Worm (Caenorhabditis elegans) whole organism, young adult: ENCODE results near the gene dep-1.

Experiments
- B0261.1 ChIP-seq: sonication (generic microtip); optimal IDR thresholded peaks from 2 replicates; lab custom pipeline; 2016; ENCODE audit warnings: mild to moderate bottlenecking, missing genetic modification characterization, moderate library complexity, missing compliant biosample characterization
- B0336.3 ChIP-seq: fragments of 200-800 bp; sonication (Bioruptor generic); IDR thresholded peaks from 2 replicates; pipeline ENCODE4 v1.3.6; 2022; ENCODE audit warnings: missing genetic modification characterization, missing compliant biosample characterization
- D2030.7 ChIP-seq: fragments of 200-800 bp; sonication (Bioruptor generic); IDR thresholded peaks from 2 replicates; pipeline ENCODE4 v1.3.6; 2022; ENCODE audit warnings: missing genetic modification reagents, missing genetic modification characterization, missing compliant biosample characterization
- F33H1.4 ChIP-seq: fragments of 200-800 bp; sonication (Bioruptor generic); IDR thresholded peaks from 2 replicates; pipeline ENCODE4 v1.3.6; 2022; ENCODE audit warnings: missing genetic modification reagents, missing genetic modification characterization, missing compliant biosample characterization
- F37B4.10 ChIP-seq: fragments of 200-800 bp; sonication (Bioruptor generic); IDR thresholded peaks from 2 replicates; pipeline ENCODE4 v1.3.6; 2022; ENCODE audit warnings: missing genetic modification characterization, missing compliant biosample characterization
- F49E8.2 ChIP-seq: sonication (generic microtip); optimal IDR thresholded peaks from 3 replicates; lab custom pipeline; 2017; ENCODE audit warnings: missing genetic modification characterization, mild to moderate bottlenecking, missing compliant biosample characterization, antibody characterized with exemption, moderate library complexity; ENCODE audit not compliant: insufficient read depth
- K12H6.12 ChIP-seq: fragments of 200-800 bp; sonication (Bioruptor generic); optimal IDR thresholded peaks from 2 replicates; lab custom pipeline; 2018; ENCODE audit warnings: mild to moderate bottlenecking, missing genetic modification characterization, missing compliant biosample characterization
- attf-3 ChIP-seq: fragments of 200-800 bp; sonication (Bioruptor generic); conservative IDR thresholded peaks from 2 replicates; pipeline ENCODE4 v1.3.6; 2022; ENCODE audit warnings: missing genetic modification reagents, missing genetic modification characterization, missing compliant biosample characterization
- attf-5 ChIP-seq: fragments of 200-800 bp; sonication (Bioruptor generic); optimal IDR thresholded peaks from 2 replicates; lab custom pipeline; 2018; ENCODE audit warnings: mild to moderate bottlenecking, missing genetic modification characterization, missing compliant biosample characterization
- bed-1 ChIP-seq: fragments of 200-800 bp; sonication (Bioruptor generic); IDR thresholded peaks from 2 replicates; pipeline ENCODE4 v1.3.6; 2022; ENCODE audit warnings: missing genetic modification reagents, missing genetic modification characterization, missing compliant biosample characterization
- cebp-1 ChIP-seq, 2 experiments: fragments of 200-800 bp in 1 of 2; sonication (Bioruptor generic) in 1 of 2; sonication (generic microtip) in 1 of 2; IDR thresholded peaks in 1 of 2; optimal IDR thresholded peaks in 1 of 2; 2 replicates each; pipeline versions ENCODE4 v1.3.6 to Lab custom; 2017 to 2022; ENCODE audit warnings: missing compliant biosample characterization in 2 of 2, missing genetic modification characterization in 2 of 2, mild to moderate bottlenecking in 1 of 2, missing genetic modification reagents in 1 of 2, moderate library complexity in 1 of 2
- ceh-100 ChIP-seq: fragments of 200-800 bp; sonication (Bioruptor generic); IDR thresholded peaks from 2 replicates; pipeline ENCODE4 v1.3.6; 2022; ENCODE audit warnings: missing genetic modification reagents, missing genetic modification characterization, missing compliant biosample characterization
- ceh-40 ChIP-seq: fragments of 200-800 bp; sonication (Bioruptor generic); IDR thresholded peaks from 2 replicates; pipeline ENCODE4 v1.3.6; 2022; ENCODE audit warnings: missing genetic modification characterization, missing compliant biosample characterization
- ceh-79 ChIP-seq: sonication (generic microtip); optimal IDR thresholded peaks from 2 replicates; lab custom pipeline; 2017; ENCODE audit warnings: mild to moderate bottlenecking, missing genetic modification characterization, missing compliant biosample characterization
- chd-7 ChIP-seq: sonication (generic microtip); optimal IDR thresholded peaks from 2 replicates; lab custom pipeline; 2016; ENCODE audit warnings: mild to moderate bottlenecking, missing genetic modification characterization, moderate library complexity, missing compliant biosample characterization
- dpl-1 ChIP-seq: fragments of 150-350 bp; optimal IDR thresholded peaks from 2 replicates; lab custom pipeline; 2014; ENCODE audit warnings: missing biosample characterization, missing genetic modification reagents, missing genetic modification characterization
- efl-1 ChIP-seq: fragments of 150-350 bp; optimal IDR thresholded peaks from 2 replicates; lab custom pipeline; 2014; ENCODE audit warnings: missing biosample characterization, missing genetic modification reagents, missing genetic modification characterization
- ekl-4 ChIP-seq: fragments of 200-800 bp; sonication (Bioruptor generic); IDR thresholded peaks from 2 replicates; pipeline ENCODE4 v1.3.6; 2022; ENCODE audit warnings: missing genetic modification reagents, missing genetic modification characterization, missing compliant biosample characterization
- ets-4 ChIP-seq: fragments of 200-800 bp; sonication (Bioruptor generic); optimal IDR thresholded peaks from 2 replicates; lab custom pipeline; 2018; ENCODE audit warnings: mild to moderate bottlenecking, missing genetic modification characterization, missing compliant biosample characterization
- gei-17 ChIP-seq: fragments of 200-800 bp; sonication (Bioruptor generic); optimal IDR thresholded peaks from 2 replicates; lab custom pipeline; 2018; ENCODE audit warnings: mild to moderate bottlenecking, missing genetic modification characterization, missing compliant biosample characterization
- him-1 ChIP-seq: sonication (generic microtip); optimal IDR thresholded peaks from 2 replicates; lab custom pipeline; 2016; ENCODE audit warnings: missing genotype, missing genetic modification reagents, missing genetic modification characterization, missing compliant biosample characterization
- hmg-20 ChIP-seq: fragments of 200-800 bp; sonication (Bioruptor generic); IDR thresholded peaks from 2 replicates; pipeline ENCODE4 v1.3.6; 2022; ENCODE audit warnings: missing genetic modification reagents, missing genetic modification characterization, missing compliant biosample characterization
- lin-54 ChIP-seq: fragments of 200-800 bp; sonication (Bioruptor generic); optimal IDR thresholded peaks from 2 replicates; lab custom pipeline; 2018; ENCODE audit warnings: mild to moderate bottlenecking, missing genetic modification characterization, missing compliant biosample characterization
- lsl-1 ChIP-seq: fragments of 200-800 bp; sonication (Bioruptor generic); optimal IDR thresholded peaks from 2 replicates; lab custom pipeline; 2018; ENCODE audit warnings: mild to moderate bottlenecking, missing genetic modification characterization, moderate library complexity, missing compliant biosample characterization
- madf-6 ChIP-seq: fragments of 200-800 bp; sonication (Bioruptor generic); IDR thresholded peaks from 2 replicates; pipeline ENCODE4 v1.3.6; 2022; ENCODE audit warnings: missing genetic modification reagents, missing genetic modification characterization, missing compliant biosample characterization
- mcd-1 ChIP-seq: fragments of 200-800 bp; sonication (Bioruptor generic); IDR thresholded peaks from 2 replicates; pipeline ENCODE4 v1.3.6; 2022; ENCODE audit warnings: missing genetic modification reagents, missing genetic modification characterization, missing compliant biosample characterization
- mxl-1 ChIP-seq: sonication (generic microtip); optimal IDR thresholded peaks from 2 replicates; lab custom pipeline; 2016; ENCODE audit warnings: missing genetic modification characterization, missing compliant biosample characterization
- nfyb-1 ChIP-seq: fragments of 200-800 bp; sonication (Bioruptor generic); IDR thresholded peaks from 2 replicates; pipeline ENCODE4 v1.3.6; 2022; ENCODE audit warnings: missing genetic modification reagents, missing genetic modification characterization, missing compliant biosample characterization
- nhr-27 ChIP-seq: fragments of 200-800 bp; sonication (Bioruptor generic); optimal IDR thresholded peaks from 2 replicates; lab custom pipeline; 2018; ENCODE audit warnings: mild to moderate bottlenecking, missing genetic modification characterization, moderate library complexity, missing compliant biosample characterization
- nhr-90 ChIP-seq: sonication (generic microtip); optimal IDR thresholded peaks from 2 replicates; lab custom pipeline; 2016; ENCODE audit warnings: missing genotype, mild to moderate bottlenecking, missing genetic modification characterization, missing compliant biosample characterization
- pbrm-1 ChIP-seq: fragments of 200-800 bp; sonication (Bioruptor generic); IDR thresholded peaks from 2 replicates; pipeline ENCODE4 v1.3.6; 2022; ENCODE audit warnings: missing genetic modification reagents, missing genetic modification characterization, missing compliant biosample characterization
- pha-4 ChIP-seq: fragments of 150-350 bp; sonication (generic microtip); optimal IDR thresholded peaks from 2 replicates; lab custom pipeline; 2014; ENCODE audit warnings: missing biosample characterization, missing genetic modification reagents, missing genetic modification characterization
- repo-1 ChIP-seq: sonication (generic microtip); optimal IDR thresholded peaks from 2 replicates; lab custom pipeline; 2017; ENCODE audit warnings: mild to moderate bottlenecking, missing genetic modification characterization, missing compliant biosample characterization
- rpc-1 ChIP-seq, 2 experiments: fragments of 150-350 bp in 1 of 2; sonication (generic microtip) in 1 of 2; optimal IDR thresholded peaks; 2 replicates each; lab custom pipeline; 2014 to 2018; ENCODE audit warnings: missing biosample characterization in 1 of 2, missing genetic modification characterization in 1 of 2, missing genetic modification reagents in 1 of 2, missing genotype in 1 of 2
- sea-2 ChIP-seq: fragments of 200-800 bp; sonication (Bioruptor generic); IDR thresholded peaks from 2 replicates; pipeline ENCODE4 v1.3.6; 2022; ENCODE audit warnings: missing genetic modification characterization, missing compliant biosample characterization
- snpc-1.3 ChIP-seq: sonication (generic microtip); optimal IDR thresholded peaks from 2 replicates; lab custom pipeline; 2017; ENCODE audit warnings: missing genetic modification characterization, mild to moderate bottlenecking, missing compliant biosample characterization, antibody characterized with exemption, moderate library complexity, missing genotype, missing genetic modification reagents; ENCODE audit not compliant: insufficient read depth
- snpc-4 ChIP-seq, 5 experiments: fragments of 150-350 bp in 1 of 5; sonication (generic microtip) in 4 of 5; optimal IDR thresholded peaks; 2 replicates each; lab custom pipeline; 2014 to 2018; ENCODE audit warnings: missing genetic modification characterization in 5 of 5, missing biosample characterization in 3 of 5, antibody characterized with exemption in 2 of 5, mild to moderate bottlenecking in 2 of 5, missing compliant biosample characterization in 2 of 5, missing genotype in 2 of 5, moderate library complexity in 2 of 5, missing genetic modification reagents in 1 of 5
- tbp1 ChIP-seq: fragments of 200-800 bp; sonication (Bioruptor generic); optimal IDR thresholded peaks from 2 replicates; lab custom pipeline; 2018; ENCODE audit warnings: mild to moderate bottlenecking, missing genetic modification characterization, missing compliant biosample characterization
- xnd-1 ChIP-seq: sonication (generic microtip); optimal IDR thresholded peaks from 2 replicates; lab custom pipeline; 2016; ENCODE audit warnings: missing genotype, missing genetic modification reagents, missing genetic modification characterization, missing compliant biosample characterization
- ztf-18 ChIP-seq: sonication (generic microtip); optimal IDR thresholded peaks from 2 replicates; lab custom pipeline; 2016; ENCODE audit warnings: missing genotype, mild to moderate bottlenecking, missing genetic modification characterization, missing compliant biosample characterization
- ztf-25 ChIP-seq: fragments of 200-800 bp; sonication (Bioruptor generic); IDR thresholded peaks from 2 replicates; pipeline ENCODE4 v1.3.6; 2022; ENCODE audit warnings: missing genetic modification reagents, missing genetic modification characterization, missing compliant biosample characterization
- ztf-28 ChIP-seq: fragments of 200-800 bp; sonication (Bioruptor generic); IDR thresholded peaks from 2 replicates; pipeline ENCODE4 v1.3.6; 2022; ENCODE audit warnings: missing genetic modification reagents, missing genetic modification characterization, missing compliant biosample characterization

The dep-1 gene

ce11 chrII:8973516-8974043 is 46.0 kb downstream of the dep-1 start, which contains the start of gene tomm-40:
Gene tomm-40 (minus strand): TSS chrII:8973566.
- no peak for TF ChIP-seq rpc-1 (optimal IDR thresholded peaks at IDR 0.05; lab: Kevin White, UChicago)
- TF ChIP-seq rpc-1 (tag; optimal IDR thresholded peaks at IDR 0.05; lab: Kevin White, UChicago) = no peak
- TF ChIP-seq attf-3 (GFP tag; lab: Robert Waterston, UW) = peak; percentile 93

DNA sequence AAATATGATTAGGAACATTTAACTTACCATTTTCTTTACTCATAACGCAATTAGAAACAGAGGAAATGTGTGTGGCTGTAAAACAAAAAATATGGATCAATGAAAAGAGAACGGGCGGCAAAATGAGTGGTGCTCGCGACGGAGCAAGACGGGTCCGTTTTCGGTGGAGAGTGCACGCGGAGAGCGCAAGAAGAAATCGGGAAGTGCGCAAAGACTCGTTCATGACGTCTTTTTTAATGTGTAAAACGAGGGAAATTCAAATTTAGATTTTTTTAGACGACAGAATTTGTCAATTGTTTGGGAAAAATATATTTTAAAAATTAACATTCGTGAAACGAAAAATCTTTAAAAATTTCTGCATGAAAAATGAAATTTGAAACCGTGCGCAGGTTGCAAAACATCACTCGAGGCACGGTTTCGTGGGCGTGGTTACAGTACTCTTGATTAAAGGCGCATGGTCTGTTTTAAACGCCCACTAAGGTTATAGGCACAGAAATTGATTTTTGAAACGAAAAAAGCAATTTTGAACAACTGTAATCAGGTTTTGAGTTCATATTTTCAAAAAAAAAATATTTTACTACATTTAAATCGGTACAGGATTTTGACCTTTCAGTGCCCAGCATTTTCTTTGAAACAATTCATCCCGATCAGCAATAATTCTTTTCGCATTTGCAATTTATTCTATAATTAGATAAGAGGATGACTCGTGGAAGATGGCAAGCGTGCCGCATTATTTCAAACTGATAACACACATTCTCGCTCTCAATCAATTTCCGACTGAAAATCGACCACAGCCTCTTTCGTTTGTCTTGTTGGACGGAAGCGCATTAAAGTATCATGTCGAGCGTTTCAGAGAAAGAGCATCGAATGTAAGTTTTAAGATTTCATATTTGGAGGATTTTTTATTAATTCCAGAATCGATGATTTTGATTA is 50.1 kb downstream of the dep-1 start, which contains the start of the genes szy-20 and C18E9.5:
Gene szy-20 (minus strand): TSS at position 83 of the 933 bp plus-strand sequence.
Gene C18E9.5 (plus strand): TSS at position 730 of the 933 bp plus-strand sequence.
- TF ChIP-seq F37B4.10 (no peak), ceh-79 (tag; lab: Kevin White, UChicago) (no peak), ets-4 (no peak), ceh-40 (no peak), sea-2 (GFP tag; lab: Robert Waterston, UW) (no peak), snpc-1.3 (tag; lab: Kevin White, UChicago) (peak; percentile 61), ztf-18 (tag; lab: Kevin White, UChicago) (peak; percentile 93), efl-1 (peak; percentile 62), B0336.3 (GFP tag; lab: Robert Waterston, UW) (0 out of 2 replicates have a peak, but pooled peaks have one; percentile 38), dpl-1 (GFP tag; lab: Kevin White, UChicago) (peak; percentile 82), him-1 (tag; lab: Kevin White, UChicago) (peak; percentile 46), K12H6.12 (tag; lab: Kevin White, UChicago) (peak; percentile 47), F49E8.2 (peak; percentile 79), pbrm-1 (GFP tag; lab: Robert Waterston, UW) (0 out of 2 replicates have a peak, but pooled peaks have one; percentile 53), nfyb-1 (GFP tag; lab: Robert Waterston, UW) (0 out of 2 replicates have a peak, but pooled peaks have one; percentile 49), mxl-1 (no peak), snpc-4 (GFP tag; optimal IDR thresholded peaks at IDR 0.05; lab: Kevin White, UChicago) (no peak), snpc-4 (tag; optimal IDR thresholded peaks at IDR 0.05; lab: Kevin White, UChicago) (peak in 1 of 4 experiments; percentile 35), pha-4 (tag; lab: Kevin White, UChicago) (no peak), bed-1 (GFP tag; lab: Robert Waterston, UW) (no peak), ztf-25 (no peak), hmg-20 (GFP tag; lab: Robert Waterston, UW) (peak; percentile 43; the same call in 1 of the 2 replicates), xnd-1 (tag; lab: Kevin White, UChicago) (peak; percentile 84), ztf-28 (peak; percentile 33; the same call in 1 of the 2 replicates), repo-1 (tag; lab: Kevin White, UChicago) (peak; percentile 23), ekl-4 (no peak), gei-17 (GFP tag; lab: Kevin White, UChicago) (no peak), attf-5 (GFP tag; lab: Kevin White, UChicago) (peak; percentile 67), ceh-100 (GFP tag; lab: Robert Waterston, UW) (peak; percentile 51), lsl-1 (GFP tag; lab: Kevin White, UChicago) (peak; percentile 96), nhr-27 (tag; lab: Kevin White, UChicago) (no peak), nhr-90 (tag; lab: Kevin White, UChicago) (no peak), cebp-1 (GFP tag; IDR thresholded peaks at IDR 0.05; lab: Robert Waterston, UW) (no peak), cebp-1 (tag; optimal IDR thresholded peaks at IDR 0.05; lab: Kevin White, UChicago) (peak; percentile 56), F33H1.4 (GFP tag; lab: Robert Waterston, UW) (peak; percentile 66), D2030.7 (peak; percentile 73), B0261.1 (tag; lab: Kevin White, UChicago) (no peak), madf-6 (peak; percentile 94), tbp1 (GFP tag; lab: Kevin White, UChicago) (peak; percentile 10), mcd-1 (GFP tag; lab: Robert Waterston, UW) (peak; percentile 81), lin-54 (GFP tag; lab: Kevin White, UChicago) (peak; percentile 93), chd-7 (tag; lab: Kevin White, UChicago) (no peak)
